Fruit fly (Drosophila melanogaster) whole organism, embryonic: ENCODE measurements around the gene CG31926.

Experiments
- Aef1 ChIP-seq: fragments of 200-800 bp; sonication (Bioruptor generic); IDR thresholded peaks from 3 replicates; pipeline ENCODE4 v1.3.6; 2022; ENCODE audit warnings: missing biosample characterization, missing genetic modification characterization
- CG11696 ChIP-seq: fragments of 200-800 bp; sonication (Bioruptor generic); IDR thresholded peaks from 2 replicates; pipeline ENCODE4 v1.3.6; 2022; ENCODE audit warnings: missing biosample characterization, missing genetic modification characterization
- CG11723 ChIP-seq: fragments of 200-800 bp; sonication (Bioruptor generic); optimal IDR thresholded peaks from 2 replicates; lab custom pipeline; 2017; ENCODE audit warnings: missing biosample characterization, mild to moderate bottlenecking, missing genetic modification characterization
- CG12155 ChIP-seq: fragments of 200-800 bp; sonication (Bioruptor generic); optimal IDR thresholded peaks from 3 replicates; lab custom pipeline; 2016; ENCODE audit warnings: missing biosample characterization, missing genetic modification characterization
- CG12219 ChIP-seq: fragments of 200-800 bp; sonication (Bioruptor generic); optimal IDR thresholded peaks from 3 replicates; lab custom pipeline; 2018; ENCODE audit warnings: missing biosample characterization, mild to moderate bottlenecking, missing genetic modification characterization
- CG12744 ChIP-seq: fragments of 200-800 bp; sonication (Bioruptor generic); optimal IDR thresholded peaks from 2 replicates; lab custom pipeline; 2016; ENCODE audit warnings: missing biosample characterization, missing genetic modification characterization
- CG13296 ChIP-seq: fragments of 200-800 bp; sonication (Bioruptor generic); optimal IDR thresholded peaks from 3 replicates; lab custom pipeline; 2018; ENCODE audit warnings: missing biosample characterization, mild to moderate bottlenecking, missing genetic modification characterization
- CG13624 ChIP-seq: fragments of 200-800 bp; sonication (Bioruptor generic); optimal IDR thresholded peaks from 2 replicates; lab custom pipeline; 2016; ENCODE audit warnings: missing biosample characterization, missing genetic modification characterization
- CG15269 ChIP-seq: fragments of 200-800 bp; sonication (Bioruptor generic); optimal IDR thresholded peaks from 2 replicates; lab custom pipeline; 2018; ENCODE audit warnings: missing biosample characterization, mild to moderate bottlenecking, missing genetic modification characterization, moderate library complexity
- CG15601 ChIP-seq: fragments of 200-800 bp; sonication (Bioruptor generic); optimal IDR thresholded peaks from 3 replicates; lab custom pipeline; 2019; ENCODE audit warnings: missing biosample characterization, mild to moderate bottlenecking, missing genetic modification characterization, moderate library complexity
- CG16815 ChIP-seq: fragments of 200-800 bp; sonication (Bioruptor generic); optimal IDR thresholded peaks from 3 replicates; lab custom pipeline; 2017; ENCODE audit warnings: missing biosample characterization, mild to moderate bottlenecking, missing genetic modification characterization
- CG3995 ChIP-seq: fragments of 200-800 bp; sonication (Bioruptor generic); optimal IDR thresholded peaks from 3 replicates; lab custom pipeline; 2016; ENCODE audit warnings: missing biosample characterization, missing genetic modification characterization
- CG4404 ChIP-seq: fragments of 200-800 bp; sonication (Bioruptor generic); IDR thresholded peaks from 2 replicates; pipeline ENCODE4 v1.3.6; 2022; ENCODE audit warnings: missing biosample characterization, missing genetic modification characterization
- CG4424 ChIP-seq: fragments of 200-800 bp; sonication (Bioruptor generic); optimal IDR thresholded peaks from 3 replicates; lab custom pipeline; 2016; ENCODE audit warnings: missing biosample characterization, missing genetic modification characterization
- CG4730 ChIP-seq: fragments of 200-800 bp; sonication (Bioruptor generic); IDR thresholded peaks from 2 replicates; pipeline ENCODE4 v1.3.6; 2022; ENCODE audit warnings: missing biosample characterization, missing genetic modification characterization
- CG7271 ChIP-seq: fragments of 200-800 bp; sonication (Bioruptor generic); optimal IDR thresholded peaks from 2 replicates; lab custom pipeline; 2018; ENCODE audit warnings: missing biosample characterization, mild to moderate bottlenecking, missing genetic modification characterization, moderate library complexity
- CG8944 ChIP-seq: fragments of 200-800 bp; sonication (Bioruptor generic); optimal IDR thresholded peaks from 3 replicates; lab custom pipeline; 2016; ENCODE audit warnings: missing biosample characterization, missing genetic modification characterization
- CG9727 ChIP-seq: fragments of 200-800 bp; sonication (Bioruptor generic); optimal IDR thresholded peaks from 3 replicates; lab custom pipeline; 2017; ENCODE audit warnings: missing biosample characterization, mild to moderate bottlenecking, missing genetic modification characterization
- ERR ChIP-seq: fragments of 200-800 bp; sonication (Bioruptor generic); optimal IDR thresholded peaks from 2 replicates; lab custom pipeline; 2016; ENCODE audit warnings: missing biosample characterization, missing genetic modification characterization
- H15 ChIP-seq: fragments of 200-800 bp; sonication (Bioruptor generic); IDR thresholded peaks from 3 replicates; pipeline ENCODE4 v1.3.6; 2022; ENCODE audit warnings: missing biosample characterization, missing genetic modification characterization
- HLHmδ ChIP-seq: fragments of 200-800 bp; sonication (Bioruptor generic); optimal IDR thresholded peaks from 2 replicates; lab custom pipeline; 2018; ENCODE audit warnings: missing biosample characterization, mild to moderate bottlenecking, missing genetic modification characterization, moderate library complexity
- Hey ChIP-seq: fragments of 200-800 bp; sonication (Bioruptor generic); optimal IDR thresholded peaks from 3 replicates; lab custom pipeline; 2018; ENCODE audit warnings: missing biosample characterization, mild to moderate bottlenecking, missing genetic modification characterization
- HmgZ ChIP-seq: fragments of 200-800 bp; sonication (Bioruptor generic); optimal IDR thresholded peaks from 2 replicates; lab custom pipeline; 2018; ENCODE audit warnings: missing biosample characterization, mild to moderate bottlenecking, missing genetic modification characterization
- Hr39 ChIP-seq: fragments of >200 bp; optimal IDR thresholded peaks from 2 replicates; lab custom pipeline; 2017
- Hsf ChIP-seq: fragments of 200-800 bp; sonication (Bioruptor generic); optimal IDR thresholded peaks from 3 replicates; lab custom pipeline; 2016; ENCODE audit warnings: missing biosample characterization, missing genetic modification characterization
- Poxn ChIP-seq: fragments of 200-800 bp; sonication (Bioruptor generic); IDR thresholded peaks from 2 replicates; pipeline ENCODE4 v1.3.6; 2022; ENCODE audit warnings: missing biosample characterization, missing genetic modification characterization
- Rx ChIP-seq: fragments of 200-800 bp; sonication (Bioruptor generic); IDR thresholded peaks from 2 replicates; pipeline ENCODE4 v1.3.6; 2022; ENCODE audit warnings: missing biosample characterization, missing genetic modification characterization
- Sin3A ChIP-seq: fragments of >200 bp; optimal IDR thresholded peaks from 2 replicates; lab custom pipeline; 2018
- Sox102F ChIP-seq: fragments of 200-800 bp; sonication (Bioruptor generic); optimal IDR thresholded peaks from 2 replicates; lab custom pipeline; 2018; ENCODE audit warnings: missing biosample characterization, mild to moderate bottlenecking, missing genetic modification characterization, moderate library complexity
- Ssrp ChIP-seq: fragments of 200-800 bp; sonication (Bioruptor generic); optimal IDR thresholded peaks from 2 replicates; lab custom pipeline; 2018; ENCODE audit warnings: missing biosample characterization, mild to moderate bottlenecking, missing genetic modification characterization, moderate library complexity
- al ChIP-seq: fragments of 200-800 bp; sonication (Bioruptor generic); IDR thresholded peaks from 2 replicates; pipeline ENCODE4 v1.3.6; 2022; ENCODE audit warnings: missing biosample characterization, missing genetic modification characterization
- ase ChIP-seq: fragments of 200-800 bp; sonication (Bioruptor generic); IDR thresholded peaks from 3 replicates; pipeline ENCODE4 v1.3.6; 2022; ENCODE audit warnings: missing biosample characterization, missing genetic modification characterization
- caup ChIP-seq: fragments of 200-800 bp; sonication (Bioruptor generic); optimal IDR thresholded peaks from 3 replicates; lab custom pipeline; 2017; ENCODE audit warnings: missing biosample characterization, mild to moderate bottlenecking, missing genetic modification characterization, moderate library complexity; ENCODE audit not compliant: severe bottlenecking
- chm ChIP-seq: fragments of 200-800 bp; sonication (Bioruptor generic); IDR thresholded peaks from 2 replicates; pipeline ENCODE4 v1.3.6; 2022; ENCODE audit warnings: missing biosample characterization, missing genetic modification characterization
- corto ChIP-seq: fragments of 200-800 bp; sonication (Bioruptor generic); optimal IDR thresholded peaks from 2 replicates; lab custom pipeline; 2016; ENCODE audit warnings: missing biosample characterization, mild to moderate bottlenecking, missing genetic modification characterization, moderate library complexity
- croc ChIP-seq: fragments of 200-800 bp; sonication (Bioruptor generic); conservative IDR thresholded peaks from 3 replicates; pipeline ENCODE4 v1.3.6; 2022; ENCODE audit warnings: missing biosample characterization, missing genetic modification characterization
- dysf ChIP-seq: fragments of 200-800 bp; sonication (Bioruptor generic); IDR thresholded peaks from 3 replicates; pipeline ENCODE4 v1.3.6; 2022; ENCODE audit warnings: missing biosample characterization, missing genetic modification characterization
- emc ChIP-seq: fragments of 200-800 bp; sonication (Bioruptor generic); optimal IDR thresholded peaks from 2 replicates; lab custom pipeline; 2016; ENCODE audit warnings: missing biosample characterization, missing genetic modification characterization
- grau ChIP-seq: fragments of 200-800 bp; optimal IDR thresholded peaks from 3 replicates; lab custom pipeline; 2019; ENCODE audit warnings: missing biosample characterization, mild to moderate bottlenecking, missing genetic modification characterization, moderate library complexity
- gsb-n ChIP-seq: fragments of 200-800 bp; sonication (Bioruptor generic); optimal IDR thresholded peaks from 3 replicates; lab custom pipeline; 2018; ENCODE audit warnings: missing biosample characterization, mild to moderate bottlenecking, missing genetic modification characterization
- kni ChIP-seq: fragments of 200-800 bp; sonication (Bioruptor generic); optimal IDR thresholded peaks from 3 replicates; lab custom pipeline; 2017; ENCODE audit warnings: mild to moderate bottlenecking, missing biosample characterization, missing genetic modification reagents, missing genetic modification characterization
- lab ChIP-seq: fragments of 200-800 bp; sonication (Bioruptor generic); optimal IDR thresholded peaks from 3 replicates; lab custom pipeline; 2017; ENCODE audit warnings: missing biosample characterization, missing genetic modification characterization, mild to moderate bottlenecking, moderate library complexity, missing genetic modification reagents
- lov ChIP-seq, 2 experiments: fragments of 200-800 bp in 1 of 2; fragments of >200 bp in 1 of 2; sonication (Bioruptor generic) in 1 of 2; IDR thresholded peaks in 1 of 2; optimal IDR thresholded peaks in 1 of 2; 2 replicates in 1 of 2; 3 replicates in 1 of 2; pipeline versions ENCODE4 v1.3.6 to Lab custom; 2017 to 2022; ENCODE audit warnings: missing biosample characterization in 1 of 2, missing genetic modification characterization in 1 of 2
- pnt ChIP-seq: fragments of 200-800 bp; sonication (Bioruptor generic); optimal IDR thresholded peaks from 3 replicates; lab custom pipeline; 2016; ENCODE audit warnings: missing biosample characterization, missing genetic modification characterization
- row ChIP-seq: fragments of 200-800 bp; sonication (Bioruptor generic); IDR thresholded peaks from 3 replicates; pipeline ENCODE4 v1.3.6; 2022; ENCODE audit warnings: missing biosample characterization, missing genetic modification characterization
- slp2 ChIP-seq: fragments of 200-800 bp; sonication (Bioruptor generic); optimal IDR thresholded peaks from 2 replicates; lab custom pipeline; 2016; ENCODE audit warnings: missing biosample characterization, missing genetic modification characterization
- sob ChIP-seq: fragments of 200-800 bp; sonication (Bioruptor generic); IDR thresholded peaks from 2 replicates; pipeline ENCODE4 v1.3.6; 2022; ENCODE audit warnings: missing biosample characterization, missing genetic modification characterization
- stc ChIP-seq: fragments of 200-800 bp; sonication (Bioruptor generic); IDR thresholded peaks from 2 replicates; pipeline ENCODE4 v1.3.6; 2022; ENCODE audit warnings: missing biosample characterization, missing genetic modification characterization
- tap ChIP-seq: fragments of 200-800 bp; optimal IDR thresholded peaks from 3 replicates; lab custom pipeline; 2019; ENCODE audit warnings: missing biosample characterization, mild to moderate bottlenecking, missing genetic modification characterization, moderate library complexity
- wdn ChIP-seq: fragments of 200-800 bp; sonication (Bioruptor generic); IDR thresholded peaks from 2 replicates; pipeline ENCODE4 v1.3.6; 2022; ENCODE audit warnings: missing biosample characterization, missing genetic modification characterization
- z ChIP-seq: fragments of 200-800 bp; sonication (Bioruptor generic); IDR thresholded peaks from 3 replicates; pipeline ENCODE4 v1.3.6; 2022; ENCODE audit warnings: missing biosample characterization, missing genetic modification characterization
- zen ChIP-seq: fragments of 200-800 bp; sonication (Bioruptor generic); optimal IDR thresholded peaks from 3 replicates; lab custom pipeline; 2018; ENCODE audit warnings: missing biosample characterization, mild to moderate bottlenecking, missing genetic modification characterization, moderate library complexity

CG31926 gene

dm6 chr2L:1473427-1473826 lies 21.8 kb upstream of the CG31926 start (continued):
- TF ChIP-seq HLHmδ (GFP tag; lab: Kevin White, UChicago) (no peak), Sox102F (peak; percentile 2), CG3995 (GFP tag; lab: Kevin White, UChicago) (no peak), HmgZ (tag; lab: Kevin White, UChicago) (no peak), gsb-n (no peak), CG15269 (tag; lab: Kevin White, UChicago) (peak; percentile 3), chm (GFP tag; lab: Robert Waterston, UW) (peak; percentile 79), stc (no peak), croc (GFP tag; lab: Robert Waterston, UW) (peak; percentile 61), slp2 (GFP tag; lab: Kevin White, UChicago) (no peak), CG11723 (GFP tag; lab: Kevin White, UChicago) (no peak), tap (tag; lab: Kevin White, UChicago) (no peak), caup (no peak), CG12155 (GFP tag; lab: Kevin White, UChicago) (peak; percentile 17), ase (GFP tag; lab: Robert Waterston, UW) (peak; percentile 62; the same call in 2 of the 3 replicates), CG16815 (GFP tag; lab: Kevin White, UChicago) (peak; percentile 59), CG4404 (GFP tag; lab: Robert Waterston, UW) (peak; percentile 79), H15 (GFP tag; lab: Robert Waterston, UW) (peak; percentile 56; the same call in 1 of the 3 replicates), Hr39 (lab: Kevin White, UChicago) (no peak), row (GFP tag; lab: Robert Waterston, UW) (peak; percentile 85), kni (GFP tag; lab: Kevin White, UChicago) (no peak), CG15601 (tag; lab: Kevin White, UChicago) (peak; percentile 14), Aef1 (peak; percentile 23; the same call in 1 of the 3 replicates), sob (GFP tag; lab: Robert Waterston, UW) (peak; percentile 49; the same call in 1 of the 2 replicates), corto (GFP tag; lab: Kevin White, UChicago) (no peak), Poxn (GFP tag; lab: Robert Waterston, UW) (no peak), al (GFP tag; lab: Robert Waterston, UW) (no peak), CG7271 (no peak), CG4730 (GFP tag; lab: Robert Waterston, UW) (peak; percentile 51), dysf (GFP tag; lab: Robert Waterston, UW) (peak; percentile 64), CG13296 (no peak), lov (optimal IDR thresholded peaks at IDR 0.05; lab: Kevin White, UChicago) (no peak), lov (GFP tag; IDR thresholded peaks at IDR 0.05; lab: Robert Waterston, UW) (peak; percentile 72; the same call in 2 of the 3 replicates), CG8944 (peak; percentile 8), wdn (GFP tag; lab: Robert Waterston, UW) (0 out of 2 replicates have a peak, but pooled peaks have one; percentile 42), CG13624 (no peak), Sin3A (lab: Kevin White, UChicago) (no peak), CG12744 (GFP tag; lab: Kevin White, UChicago) (no peak), emc (GFP tag; lab: Kevin White, UChicago) (no peak), CG12219 (GFP tag; lab: Kevin White, UChicago) (peak; percentile 21), z (GFP tag; lab: Robert Waterston, UW) (peak; percentile 46; the same call in 1 of the 3 replicates), Hey (tag; lab: Kevin White, UChicago) (peak; percentile 47), ERR (GFP tag; lab: Kevin White, UChicago) (no peak), CG9727 (GFP tag; lab: Kevin White, UChicago) (peak; percentile 66), CG4424 (GFP tag; lab: Kevin White, UChicago) (peak; percentile 44), grau (tag; lab: Kevin White, UChicago) (peak; percentile 26), Hsf (GFP tag; lab: Kevin White, UChicago) (no peak), zen (tag; lab: Kevin White, UChicago) (peak; percentile 18), pnt (GFP tag; lab: Kevin White, UChicago) (peak; percentile 35), lab (GFP tag; lab: Kevin White, UChicago) (peak; percentile 43), Ssrp (tag; lab: Kevin White, UChicago) (peak; percentile 21), Rx (GFP tag; lab: Robert Waterston, UW) (peak; percentile 62), CG11696 (GFP tag; lab: Robert Waterston, UW) (peak; percentile 36; the same call in 1 of the 2 replicates)
